Fruit fly (Drosophila melanogaster): Measurements from ENCODE around the gene Kaz.

Kaz gene

DNA sequence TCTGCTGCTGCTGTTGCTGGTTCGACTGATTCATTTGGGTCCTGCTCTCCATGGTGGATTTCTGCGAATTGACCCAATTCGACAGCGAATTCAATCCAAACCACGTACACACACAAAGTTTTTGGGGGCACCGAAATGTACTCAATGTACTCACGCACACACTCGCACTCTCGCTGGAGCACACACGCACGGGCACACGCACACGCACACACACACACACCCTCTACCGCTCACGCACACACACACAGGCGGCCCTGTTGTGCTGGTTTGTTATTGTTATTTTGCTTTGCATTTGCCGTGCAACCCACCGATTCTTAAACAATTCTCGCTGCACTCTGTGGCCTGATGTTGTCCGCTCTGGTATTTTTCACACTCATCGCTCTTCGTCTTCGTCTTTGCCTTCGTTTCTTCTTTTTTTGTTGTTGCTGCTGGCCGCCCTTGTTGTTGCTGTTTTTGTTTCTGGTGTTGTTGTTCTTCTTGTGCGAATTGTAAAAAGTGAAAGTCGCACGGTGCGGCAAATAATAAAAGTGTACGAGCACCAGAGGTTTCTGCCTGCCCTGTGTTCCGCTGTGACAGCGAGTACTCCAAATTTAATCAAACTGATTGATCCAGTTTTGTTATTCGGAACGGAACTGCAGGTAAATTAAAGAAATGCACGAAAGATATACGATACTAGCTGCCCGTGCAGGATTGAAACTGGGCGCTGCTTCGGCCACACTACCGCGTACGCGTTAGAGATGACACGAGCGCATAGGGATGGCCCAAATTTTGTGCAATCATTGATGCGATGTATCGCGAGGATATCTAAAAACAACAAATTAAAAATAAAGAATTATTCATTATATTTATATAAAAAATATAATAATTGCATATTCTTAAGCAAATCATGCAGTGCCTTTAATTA, 46.4 kb upstream of the Kaz start, which contains the start of gene CG3744 (continued):
- TF ChIP-seq jigr1 (GFP tag; IDR thresholded peaks at IDR 0.05): peak; percentile 81; the same call in 2 of the 3 replicates
- peak; percentile 39 for TF ChIP-seq Side (GFP tag; optimal IDR thresholded peaks at IDR 0.05)
- TF ChIP-seq slp2 (GFP tag; optimal IDR thresholded peaks at IDR 0.05): peak; percentile 33
- peak; percentile 76 for TF ChIP-seq gt (GFP tag; IDR thresholded peaks at IDR 0.05)
- peak; percentile 74 for TF ChIP-seq CG2875 (GFP tag; optimal IDR thresholded peaks at IDR 0.05)
- no peak for TF ChIP-seq D (optimal IDR thresholded peaks at IDR 0.05)
- peak; percentile 76 for TF ChIP-seq D (GFP tag; optimal IDR thresholded peaks at IDR 0.05)
- peak; percentile 73 for TF ChIP-seq CG7786 (GFP tag; optimal IDR thresholded peaks at IDR 0.05)
- peak; percentile 54 for TF ChIP-seq repo (GFP tag; optimal IDR thresholded peaks at IDR 0.05)
- TF ChIP-seq Nf-YB (GFP tag; optimal IDR thresholded peaks at IDR 0.05): peak; percentile 74
- no peak for TF ChIP-seq nau (GFP tag; optimal IDR thresholded peaks at IDR 0.05)
- peak; percentile 93 for TF ChIP-seq sna (GFP tag; IDR thresholded peaks at IDR 0.05; ENCODE audit: partially characterized antibody)
- TF ChIP-seq CG6689 (GFP tag; IDR thresholded peaks at IDR 0.05): peak; percentile 93
- peak; percentile 92 for TF ChIP-seq BEAF-32 (GFP tag; optimal IDR thresholded peaks at IDR 0.05)
- TF ChIP-seq peb (GFP tag; IDR thresholded peaks at IDR 0.05): peak; percentile 78
- peak; percentile 89 for TF ChIP-seq Nf-YA (GFP tag; IDR thresholded peaks at IDR 0.05)
- TF ChIP-seq MBD-R2 (GFP tag; IDR thresholded peaks at IDR 0.05): peak; percentile 90
- peak; percentile 90 for TF ChIP-seq CG1602 (GFP tag; optimal IDR thresholded peaks at IDR 0.05)
- peak; percentile 14 for TF ChIP-seq CG10565 (GFP tag; optimal IDR thresholded peaks at IDR 0.05)
- peak; percentile 99 for TF ChIP-seq NFAT (GFP tag; IDR thresholded peaks at IDR 0.05)
- peak; percentile 92 for TF ChIP-seq CG30403 (GFP tag; optimal IDR thresholded peaks at IDR 0.05)
- TF ChIP-seq ftz-f1 (GFP tag; optimal IDR thresholded peaks at IDR 0.05): peak; percentile 45
- TF ChIP-seq CG2116 (GFP tag; optimal IDR thresholded peaks at IDR 0.05): peak; percentile 67
- TF ChIP-seq hkb (optimal IDR thresholded peaks at IDR 0.05): no peak
- peak; percentile 89 for TF ChIP-seq hkb (GFP tag; IDR thresholded peaks at IDR 0.05)
- no peak for TF ChIP-seq Tbp (GFP tag; optimal IDR thresholded peaks at IDR 0.05)
- TF ChIP-seq CG34224 (GFP tag; IDR thresholded peaks at IDR 0.05; ENCODE audit: partially characterized antibody): peak; percentile 88
- peak; percentile 77 for TF ChIP-seq CG11723 (GFP tag; optimal IDR thresholded peaks at IDR 0.05)
- TF ChIP-seq Myb (GFP tag; optimal IDR thresholded peaks at IDR 0.05): peak; percentile 47
- TF ChIP-seq Dad (GFP tag; optimal IDR thresholded peaks at IDR 0.05): peak; percentile 63
- TF ChIP-seq Hand (GFP tag; optimal IDR thresholded peaks at IDR 0.05): peak; percentile 68
- peak; percentile 91 for TF ChIP-seq bcd (GFP tag; optimal IDR thresholded peaks at IDR 0.05)
- peak; percentile 86 for TF ChIP-seq CG15479 (GFP tag; optimal IDR thresholded peaks at IDR 0.05)
- TF ChIP-seq Lim3 (GFP tag; IDR thresholded peaks at IDR 0.05): peak; percentile 70
- peak; percentile 92 for TF ChIP-seq PHDP (tag; optimal IDR thresholded peaks at IDR 0.05)
- peak; percentile 90 for TF ChIP-seq CG2678 (tag; optimal IDR thresholded peaks at IDR 0.05)
- no peak for TF ChIP-seq crp (GFP tag; optimal IDR thresholded peaks at IDR 0.05)
- peak; percentile 67 for TF ChIP-seq schlank (tag; optimal IDR thresholded peaks at IDR 0.05)
- no peak for TF ChIP-seq sc (optimal IDR thresholded peaks at IDR 0.05)
- peak; percentile 64 for TF ChIP-seq sc (GFP tag; optimal IDR thresholded peaks at IDR 0.05)
- TF ChIP-seq CG7372 (GFP tag; IDR thresholded peaks at IDR 0.05): peak; percentile 93
- TF ChIP-seq CG9797 (GFP tag; optimal IDR thresholded peaks at IDR 0.05): peak; percentile 80
- peak; percentile 90; the same call in 1 of the 2 replicates for TF ChIP-seq aop (GFP tag; IDR thresholded peaks at IDR 0.05)
- TF ChIP-seq CG13123 (GFP tag; optimal IDR thresholded peaks at IDR 0.05): peak; percentile 88
- TF ChIP-seq D19B (GFP tag; optimal IDR thresholded peaks at IDR 0.05): peak; percentile 74
- TF ChIP-seq CG12155 (GFP tag; optimal IDR thresholded peaks at IDR 0.05): peak; percentile 87
- peak; percentile 79 for TF ChIP-seq lbe (GFP tag; optimal IDR thresholded peaks at IDR 0.05)
- peak; percentile 77 for TF ChIP-seq CG1647 (GFP tag; optimal IDR thresholded peaks at IDR 0.05)
- peak; percentile 72 for TF ChIP-seq Antp (GFP tag; optimal IDR thresholded peaks at IDR 0.05)
- TF ChIP-seq eyg (GFP tag; optimal IDR thresholded peaks at IDR 0.05): peak; percentile 46

Measured in whole organism, embryonic.